Fruit fly (Drosophila melanogaster) whole organism, prepupa: ENCODE results near the gene Notum.

Source experiments
- Blimp-1 ChIP-seq: fragments of 200-800 bp; sonication (Bioruptor generic); optimal IDR thresholded peaks from 3 replicates; lab custom pipeline; 2017; ENCODE audit warnings: missing biosample characterization, missing genetic modification characterization, mild to moderate bottlenecking, moderate library complexity, missing genetic modification reagents
- CG10631 ChIP-seq: fragments of 200-800 bp; sonication (Bioruptor generic); optimal IDR thresholded peaks from 2 replicates; lab custom pipeline; 2016; ENCODE audit warnings: missing biosample characterization, missing genetic modification characterization
- CG1621 ChIP-seq: fragments of 200-800 bp; sonication (Bioruptor generic); optimal IDR thresholded peaks from 3 replicates; lab custom pipeline; 2018; ENCODE audit warnings: missing biosample characterization, mild to moderate bottlenecking, missing genetic modification characterization
- CG16779 ChIP-seq: fragments of 200-800 bp; sonication (Bioruptor generic); optimal IDR thresholded peaks from 3 replicates; lab custom pipeline; 2017; ENCODE audit warnings: missing biosample characterization, mild to moderate bottlenecking, missing genetic modification characterization
- CG8632 ChIP-seq: fragments of 200-800 bp; sonication (Bioruptor generic); optimal IDR thresholded peaks from 3 replicates; lab custom pipeline; 2016; ENCODE audit warnings: missing biosample characterization, missing genetic modification characterization
- Eip75B ChIP-seq: fragments of 200-800 bp; sonication (Bioruptor generic); optimal IDR thresholded peaks from 3 replicates; lab custom pipeline; 2016; ENCODE audit warnings: missing biosample characterization, missing genetic modification characterization
- Eip93F ChIP-seq: fragments of 200-800 bp; sonication (Bioruptor generic); optimal IDR thresholded peaks from 2 replicates; lab custom pipeline; 2016; ENCODE audit warnings: missing biosample characterization, mild to moderate bottlenecking, missing genetic modification characterization
- Hr38 ChIP-seq: sonication (Bioruptor generic); optimal IDR thresholded peaks from 2 replicates; lab custom pipeline; 2016; ENCODE audit warnings: missing biosample characterization, missing genetic modification characterization
- Hr4 ChIP-seq: fragments of 200-800 bp; sonication (Bioruptor generic); optimal IDR thresholded peaks from 3 replicates; lab custom pipeline; 2016; ENCODE audit warnings: missing biosample characterization, missing genetic modification characterization
- cyc ChIP-seq: fragments of 200-800 bp; sonication (Bioruptor generic); optimal IDR thresholded peaks from 3 replicates; lab custom pipeline; 2016; ENCODE audit warnings: missing biosample characterization, missing genetic modification characterization
- salr ChIP-seq, 2 experiments: fragments of 200-800 bp; sonication (Bioruptor generic); optimal IDR thresholded peaks; 3 replicates each; lab custom pipeline; 2016 to 2018; ENCODE audit warnings: missing biosample characterization in 2 of 2, missing genetic modification characterization in 2 of 2, mild to moderate bottlenecking in 1 of 2
- topi ChIP-seq: fragments of 200-800 bp; sonication (Bioruptor generic); optimal IDR thresholded peaks from 3 replicates; lab custom pipeline; 2016; ENCODE audit warnings: missing biosample characterization, missing genetic modification characterization

dm6 chr3L:15975068-15975467 is 48.2 kb upstream of the Notum start, which contains the start of gene CG17026:
- no peak for TF ChIP-seq Eip75B (GFP tag; lab: Kevin White, UChicago)
- no peak for TF ChIP-seq Blimp-1 (GFP tag; lab: Kevin White, UChicago)
- TF ChIP-seq CG16779 (tag; lab: Kevin White, UChicago): no peak
- no peak for TF ChIP-seq CG10631 (GFP tag; lab: Kevin White, UChicago)
- no peak for TF ChIP-seq Hr38
- TF ChIP-seq Eip93F (GFP tag; lab: Kevin White, UChicago): no peak
- no peak for TF ChIP-seq salr (GFP tag; optimal IDR thresholded peaks at IDR 0.05; lab: Kevin White, UChicago)
- no peak for TF ChIP-seq topi (GFP tag; lab: Kevin White, UChicago)
- TF ChIP-seq CG8632 (GFP tag; lab: Kevin White, UChicago): no peak
- TF ChIP-seq CG1621 (tag; lab: Kevin White, UChicago): no peak
- no peak for TF ChIP-seq Hr4 (GFP tag; lab: Kevin White, UChicago)
- no peak for TF ChIP-seq cyc (GFP tag; lab: Kevin White, UChicago)
